Worm (Caenorhabditis elegans) whole organism, L4 larva: ENCODE measurements around the gene R02F2.4.

Experiments used
- D1046.2 ChIP-seq: fragments of 200-800 bp; sonication (Bioruptor generic); IDR thresholded peaks from 2 replicates; pipeline ENCODE4 v1.3.6; 2022; ENCODE audit warnings: missing genetic modification characterization, missing compliant biosample characterization
- F37D6.2 ChIP-seq: sonication (generic microtip); optimal IDR thresholded peaks from 2 replicates; lab custom pipeline; 2016; ENCODE audit warnings: mild to moderate bottlenecking, missing genetic modification characterization, missing compliant biosample characterization
- F49E8.2 ChIP-seq: sonication (generic microtip); optimal IDR thresholded peaks from 2 replicates; lab custom pipeline; 2016; ENCODE audit warnings: missing compliant biosample characterization, mild to moderate bottlenecking, missing genetic modification characterization, borderline replicate concordance
- T20F7.1 ChIP-seq: fragments of 200-800 bp; sonication (Bioruptor generic); optimal IDR thresholded peaks from 2 replicates; lab custom pipeline; 2018; ENCODE audit warnings: mild to moderate bottlenecking, missing genetic modification characterization, missing compliant biosample characterization
- T26A8.4 ChIP-seq: fragments of 200-800 bp; sonication (Bioruptor generic); IDR thresholded peaks from 2 replicates; pipeline ENCODE4 v1.3.6; 2022; ENCODE audit warnings: missing genetic modification characterization, missing compliant biosample characterization
- Y105C5A.15 ChIP-seq: fragments of 200-800 bp; sonication (Bioruptor generic); IDR thresholded peaks from 2 replicates; pipeline ENCODE4 v1.3.6; 2022; ENCODE audit warnings: missing genetic modification characterization, missing compliant biosample characterization
- Y48G9A.11 ChIP-seq: fragments of 200-800 bp; sonication (Bioruptor generic); IDR thresholded peaks from 2 replicates; pipeline ENCODE4 v1.3.6; 2022; ENCODE audit warnings: missing genetic modification reagents, missing genetic modification characterization, missing compliant biosample characterization
- Y75B8A.6 ChIP-seq: fragments of 200-800 bp; sonication (Bioruptor generic); IDR thresholded peaks from 2 replicates; pipeline ENCODE4 v1.3.6; 2022; ENCODE audit warnings: missing genetic modification reagents, missing genetic modification characterization, missing compliant biosample characterization
- ZK337.2 ChIP-seq: fragments of 200-800 bp; sonication (Bioruptor generic); IDR thresholded peaks from 2 replicates; pipeline ENCODE4 v1.3.6; 2022; ENCODE audit warnings: missing genetic modification reagents, missing genetic modification characterization, missing compliant biosample characterization
- ZK546.5 ChIP-seq, 2 experiments: sonication (generic microtip); optimal IDR thresholded peaks; 2 replicates each; lab custom pipeline; 2017; ENCODE audit warnings: missing biosample characterization in 2 of 2, missing genetic modification characterization in 2 of 2
- aha-1 ChIP-seq: fragments of 150-350 bp; peaks from one replicate; lab custom pipeline; 2014; ENCODE audit warnings: missing biosample characterization, missing genetic modification characterization
- ama-1 ChIP-seq: fragments of 150-350 bp; optimal IDR thresholded peaks from 2 replicates; lab custom pipeline; 2014; ENCODE audit warnings: inconsistent platforms, mixed read lengths
- arid-1 ChIP-seq: fragments of 200-800 bp; sonication (Bioruptor generic); conservative IDR thresholded peaks from 2 replicates; pipeline ENCODE4 v1.3.6; 2022; ENCODE audit warnings: missing genetic modification reagents, missing genetic modification characterization, missing compliant biosample characterization
- ceh-20 ChIP-seq: fragments of 200-800 bp; sonication (Bioruptor generic); IDR thresholded peaks from 2 replicates; pipeline ENCODE4 v1.3.6; 2022; ENCODE audit warnings: missing genetic modification reagents, missing genetic modification characterization, missing compliant biosample characterization
- ceh-82 ChIP-seq: sonication (generic microtip); optimal IDR thresholded peaks from 2 replicates; lab custom pipeline; 2017; ENCODE audit warnings: missing biosample characterization, missing genetic modification characterization
- cey-2 ChIP-seq: sonication (generic microtip); optimal IDR thresholded peaks from 3 replicates; lab custom pipeline; 2017; ENCODE audit warnings: missing genetic modification characterization, mild to moderate bottlenecking, missing compliant biosample characterization, antibody characterized with exemption, borderline replicate concordance; ENCODE audit not compliant: insufficient read depth
- daf-12 ChIP-seq: fragments of 150-350 bp; optimal IDR thresholded peaks from 2 replicates; lab custom pipeline; 2014; ENCODE audit warnings: missing biosample characterization, missing genetic modification reagents, missing genetic modification characterization
- daf-8 ChIP-seq: fragments of 200-800 bp; sonication (Bioruptor generic); IDR thresholded peaks from 2 replicates; pipeline ENCODE4 v1.3.6; 2022; ENCODE audit warnings: missing genetic modification characterization, missing compliant biosample characterization
- dmd-9 ChIP-seq: fragments of 200-800 bp; sonication (Bioruptor generic); IDR thresholded peaks from 2 replicates; pipeline ENCODE4 v1.3.6; 2022; ENCODE audit warnings: missing genetic modification reagents, missing genetic modification characterization, missing compliant biosample characterization
- dpl-1 ChIP-seq: fragments of 150-350 bp; optimal IDR thresholded peaks from 2 replicates; lab custom pipeline; 2014; ENCODE audit warnings: missing biosample characterization, missing genetic modification reagents, missing genetic modification characterization
- duxl-1 ChIP-seq: sonication (generic microtip); optimal IDR thresholded peaks from 2 replicates; lab custom pipeline; 2016; ENCODE audit warnings: mild to moderate bottlenecking, missing genetic modification characterization, moderate library complexity, missing compliant biosample characterization; ENCODE audit not compliant: poor library complexity
- egl-27 ChIP-seq: sonication (generic microtip); optimal IDR thresholded peaks from 3 replicates; lab custom pipeline; 2017; ENCODE audit warnings: missing biosample characterization, missing genetic modification reagents, missing genetic modification characterization
- hlh-11 ChIP-seq: fragments of 200-800 bp; sonication (Bioruptor generic); optimal IDR thresholded peaks from 2 replicates; lab custom pipeline; 2018; ENCODE audit warnings: mild to moderate bottlenecking, missing genetic modification characterization, missing compliant biosample characterization
- hmg-1.1 ChIP-seq: fragments of 200-800 bp; sonication (Bioruptor generic); IDR thresholded peaks from 2 replicates; pipeline ENCODE4 v1.3.6; 2022; ENCODE audit warnings: missing genetic modification reagents, missing genetic modification characterization, missing compliant biosample characterization
- lin-15B ChIP-seq: fragments of 150-350 bp; sonication (generic microtip); optimal IDR thresholded peaks from 3 replicates; lab custom pipeline; 2014; ENCODE audit warnings: missing biosample characterization, missing genetic modification characterization
- lin-29 ChIP-seq: fragments of 200-800 bp; sonication (Bioruptor generic); IDR thresholded peaks from 2 replicates; pipeline ENCODE4 v1.3.6; 2022; ENCODE audit warnings: missing genetic modification reagents, missing genetic modification characterization, missing compliant biosample characterization
- lin-38 ChIP-seq: fragments of 200-800 bp; sonication (Bioruptor generic); IDR thresholded peaks from 2 replicates; pipeline ENCODE4 v1.3.6; 2022; ENCODE audit warnings: missing genetic modification reagents, missing genetic modification characterization, missing compliant biosample characterization
- madf-5 ChIP-seq, 2 experiments: fragments of 200-800 bp; sonication (Bioruptor generic); IDR thresholded peaks; 2 replicates each; pipeline ENCODE4 v1.3.6; 2022; ENCODE audit warnings: missing compliant biosample characterization in 2 of 2, missing genetic modification characterization in 2 of 2
- mdl-1 ChIP-seq, 2 experiments: fragments of 150-350 bp in 1 of 2; sonication (generic microtip) in 1 of 2; optimal IDR thresholded peaks; 2 replicates each; lab custom pipeline; 2014 to 2017; ENCODE audit warnings: missing biosample characterization in 2 of 2, missing genetic modification characterization in 2 of 2
- mep-1 ChIP-seq: fragments of 150-350 bp; sonication (generic microtip); optimal IDR thresholded peaks from 3 replicates; lab custom pipeline; 2014; ENCODE audit warnings: missing biosample characterization, missing genetic modification characterization
- mes-2 ChIP-seq: sonication (generic microtip); optimal IDR thresholded peaks from 2 replicates; lab custom pipeline; 2016; ENCODE audit warnings: missing genotype, mild to moderate bottlenecking, missing genetic modification characterization, missing compliant biosample characterization; ENCODE audit not compliant: poor library complexity, severe bottlenecking
- mxl-2 ChIP-seq: fragments of 200-800 bp; sonication (Bioruptor generic); conservative IDR thresholded peaks from 2 replicates; pipeline ENCODE4 v1.3.6; 2022; ENCODE audit warnings: missing genetic modification reagents, missing genetic modification characterization, missing compliant biosample characterization
- nhr-25 ChIP-seq: sonication (generic microtip); optimal IDR thresholded peaks from 2 replicates; lab custom pipeline; 2017; ENCODE audit warnings: missing genetic modification characterization, mild to moderate bottlenecking, missing compliant biosample characterization, antibody characterized with exemption, moderate library complexity, borderline replicate concordance; ENCODE audit not compliant: insufficient read depth
- nhr-28 ChIP-seq: fragments of 150-350 bp; optimal IDR thresholded peaks from 2 replicates; lab custom pipeline; 2014; ENCODE audit warnings: missing biosample characterization, missing genetic modification characterization
- nhr-42 ChIP-seq: fragments of 200-800 bp; sonication (Bioruptor generic); IDR thresholded peaks from 2 replicates; pipeline ENCODE4 v1.3.6; 2022; ENCODE audit warnings: missing genetic modification characterization, missing compliant biosample characterization
- nhr-6 ChIP-seq: fragments of 150-350 bp; optimal IDR thresholded peaks from 2 replicates; lab custom pipeline; 2014; ENCODE audit warnings: missing biosample characterization, missing genetic modification characterization
- php-3 ChIP-seq: fragments of 200-800 bp; sonication (Bioruptor generic); IDR thresholded peaks from 2 replicates; pipeline ENCODE4 v1.3.6; 2022; ENCODE audit warnings: missing genetic modification reagents, missing genetic modification characterization, missing compliant biosample characterization
- saeg-2 ChIP-seq: fragments of 200-800 bp; sonication (Bioruptor generic); IDR thresholded peaks from 2 replicates; pipeline ENCODE4 v1.3.6; 2022; ENCODE audit warnings: missing genetic modification reagents, missing genetic modification characterization, missing compliant biosample characterization
- sdz-12 ChIP-seq: fragments of 200-800 bp; sonication (Bioruptor generic); optimal IDR thresholded peaks from 2 replicates; lab custom pipeline; 2018; ENCODE audit warnings: mild to moderate bottlenecking, missing genetic modification characterization, missing compliant biosample characterization
- skn-1 ChIP-seq: fragments of 150-350 bp; optimal IDR thresholded peaks from 2 replicates; lab custom pipeline; 2014; ENCODE audit warnings: missing biosample characterization, missing genetic modification characterization
- snpc-1.2 ChIP-seq: fragments of 200-800 bp; sonication (Bioruptor generic); IDR thresholded peaks from 2 replicates; pipeline ENCODE4 v1.3.6; 2022; ENCODE audit warnings: missing genetic modification reagents, missing genetic modification characterization, missing compliant biosample characterization
- spr-1 ChIP-seq: sonication (generic microtip); optimal IDR thresholded peaks from 2 replicates; lab custom pipeline; 2016; ENCODE audit warnings: mild to moderate bottlenecking, missing genetic modification characterization, missing compliant biosample characterization
- spr-3 ChIP-seq: fragments of 200-800 bp; sonication (Bioruptor generic); optimal IDR thresholded peaks from 2 replicates; lab custom pipeline; 2018; ENCODE audit warnings: mild to moderate bottlenecking, missing genetic modification characterization, missing compliant biosample characterization
- unc-130 ChIP-seq: sonication (generic microtip); optimal IDR thresholded peaks from 2 replicates; lab custom pipeline; 2016; ENCODE audit warnings: missing genetic modification reagents, missing genetic modification characterization, missing compliant biosample characterization
- zfp-2 ChIP-seq: sonication (generic microtip); optimal IDR thresholded peaks from 2 replicates; lab custom pipeline; 2016; ENCODE audit warnings: mild to moderate bottlenecking, missing genetic modification characterization, missing compliant biosample characterization
- ztf-11 ChIP-seq: fragments of 150-350 bp; optimal IDR thresholded peaks from 2 replicates; lab custom pipeline; 2014; ENCODE audit warnings: missing biosample characterization, missing genetic modification characterization
- ztf-7 ChIP-seq: fragments of 150-350 bp; optimal IDR thresholded peaks from 2 replicates; lab custom pipeline; 2014; ENCODE audit warnings: missing biosample characterization, missing genetic modification characterization

The R02F2.4 gene

ce11 chrIII:5502915-5503575 is 19.0 kb downstream of the R02F2.4 start (continued):
- TF ChIP-seq nhr-6 (tag; lab: Kevin White, UChicago), result peak; percentile 32
- TF ChIP-seq cey-2 (tag; lab: Kevin White, UChicago), result peak; percentile 34
- TF ChIP-seq Y75B8A.6 (GFP tag; lab: Robert Waterston, UW), result no peak
- peak; percentile 85 for TF ChIP-seq T20F7.1 (GFP tag; lab: Kevin White, UChicago)
- TF ChIP-seq, all 104 proteins: peak for 38

ce11 chrIII:5503669-5504068 is 19.6 kb downstream of the R02F2.4 start:
- TF ChIP-seq D1046.2 (GFP tag; lab: Robert Waterston, UW) (no peak), snpc-1.2 (GFP tag; lab: Robert Waterston, UW) (no peak), mes-2 (tag; lab: Kevin White, UChicago) (peak; percentile 37), aha-1 (tag; lab: Kevin White, UChicago) (peak; percentile 68), lin-38 (GFP tag; lab: Robert Waterston, UW) (peak; percentile 25), Y48G9A.11 (peak; percentile 81), F49E8.2 (peak; percentile 30), mxl-2 (GFP tag; lab: Robert Waterston, UW) (no peak)

- TF ChIP-seq dmd-9 (no peak), lin-29 (GFP tag; lab: Robert Waterston, UW) (no peak), daf-8 (no peak), unc-130 (GFP tag; lab: Kevin White, UChicago) (no peak), ceh-82 (tag; lab: Kevin White, UChicago) (no peak), duxl-1 (tag; lab: Kevin White, UChicago) (no peak), ceh-20 (GFP tag; lab: Robert Waterston, UW) (no peak), mdl-1 (tag; optimal IDR thresholded peaks at IDR 0.05; lab: Kevin White, UChicago) (peak in 1 of 2 experiments; percentile 41), nhr-42 (GFP tag; lab: Robert Waterston, UW) (no peak), lin-15B (tag; lab: Kevin White, UChicago) (no peak), Y105C5A.15 (GFP tag; lab: Robert Waterston, UW) (no peak), arid-1 (GFP tag; lab: Robert Waterston, UW) (no peak), egl-27 (tag; lab: Kevin White, UChicago) (no peak), dpl-1 (GFP tag; lab: Kevin White, UChicago) (peak; percentile 44), zfp-2 (no peak), daf-12 (tag; lab: Kevin White, UChicago) (no peak), mep-1 (tag; lab: Kevin White, UChicago) (peak; percentile 20), mes-2 (tag; lab: Kevin White, UChicago) (peak; percentile 46), F49E8.2 (no peak), F37D6.2 (tag; lab: Kevin White, UChicago) (no peak), ZK337.2 (GFP tag; lab: Robert Waterston, UW) (no peak), spr-1 (tag; lab: Kevin White, UChicago) (no peak), saeg-2 (no peak), nhr-28 (tag; lab: Kevin White, UChicago) (peak; percentile 43), nhr-25 (peak; percentile 56), skn-1 (tag; lab: Kevin White, UChicago) (no peak), ama-1 (peak; percentile 83), sdz-12 (GFP tag; lab: Kevin White, UChicago) (no peak), ZK546.5 (tag; optimal IDR thresholded peaks at IDR 0.05; lab: Kevin White, UChicago) (no peak), ztf-11 (tag; lab: Kevin White, UChicago) (no peak), hlh-11 (peak; percentile 66), ztf-7 (tag; lab: Kevin White, UChicago) (no peak), php-3 (GFP tag; lab: Robert Waterston, UW) (0 out of 2 replicates have a peak, but pooled peaks have one; percentile 40), hmg-1.1 (GFP tag; lab: Robert Waterston, UW) (peak; percentile 36; the same call in 1 of the 2 replicates), spr-3 (no peak), madf-5 (GFP tag; IDR thresholded peaks at IDR 0.05; lab: Robert Waterston, UW) (no peak), T26A8.4 (no peak)
Measured at ce11 chrIII:5504164-5504563, 20.1 kb downstream of the R02F2.4 start.
